Worm (Caenorhabditis elegans): ENCODE data around the gene F44D12.10.

DNA sequence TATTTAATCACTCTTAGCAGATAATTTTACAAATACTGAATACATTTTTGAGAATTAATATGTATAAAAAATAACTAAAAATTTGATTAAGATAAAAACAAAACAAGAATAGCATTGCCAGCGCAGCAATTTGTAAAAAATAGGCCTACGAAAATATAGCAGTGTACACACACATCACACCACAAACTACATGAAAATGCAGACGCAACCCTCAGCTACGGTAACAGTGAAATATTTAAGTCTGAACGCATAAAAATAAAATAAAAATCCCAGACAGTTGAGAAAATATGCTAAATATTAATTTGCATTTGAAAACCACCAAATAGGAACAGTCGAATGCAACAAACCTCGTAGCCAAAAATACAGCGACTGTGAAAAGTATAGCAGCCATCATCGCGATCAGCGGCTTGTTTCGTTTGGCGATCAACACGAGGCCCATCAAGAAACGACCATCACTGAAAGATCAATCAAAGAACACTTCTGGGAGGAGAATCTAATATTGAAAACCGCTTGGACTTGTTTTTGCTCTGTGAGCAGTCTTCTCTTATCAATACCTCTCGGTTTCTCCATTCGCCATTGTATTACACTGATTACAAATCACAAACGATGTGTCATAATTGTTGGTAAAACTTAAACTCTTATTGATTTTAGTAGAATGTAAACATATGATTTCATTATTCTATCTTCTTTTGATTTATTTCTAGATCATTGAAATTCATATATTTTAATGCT, 38.2 kb downstream of the F44D12.10 start, which contains the start of gene pyp-1:
- TF ChIP-seq flh-1 (GFP tag; optimal IDR thresholded peaks at IDR 0.05) (no peak), nhr-237 (tag; optimal IDR thresholded peaks at IDR 0.05) (no peak), snpc-4 (tag; optimal IDR thresholded peaks at IDR 0.05) (no peak), ztf-11 (tag; optimal IDR thresholded peaks at IDR 0.05) (no peak), lin-13 (tag; optimal IDR thresholded peaks at IDR 0.05) (no peak), drap-1 (GFP tag; optimal IDR thresholded peaks at IDR 0.05) (no peak), nhr-12 (tag; optimal IDR thresholded peaks at IDR 0.05) (no peak), elt-3 (tag; optimal IDR thresholded peaks at IDR 0.05) (no peak), sptf-1 (tag; optimal IDR thresholded peaks at IDR 0.05) (no peak), unc-62 (GFP tag; optimal IDR thresholded peaks at IDR 0.05) (no peak), unc-39 (tag; optimal IDR thresholded peaks at IDR 0.05) (no peak), lin-32 (GFP tag; optimal IDR thresholded peaks at IDR 0.05) (no peak), nhr-76 (tag; optimal IDR thresholded peaks at IDR 0.05) (no peak), mls-2 (tag; optimal IDR thresholded peaks at IDR 0.05) (no peak)

Data from whole organism, mixed stage, embryonic.